Worm (Caenorhabditis elegans) whole organism, late embryonic: ENCODE measurements around the gene Y69E1A.8.

Experiments used
- C08G9.2 ChIP-seq: sonication (generic microtip); optimal IDR thresholded peaks from 2 replicates; lab custom pipeline; 2016; ENCODE audit warnings: mild to moderate bottlenecking, missing genetic modification characterization, moderate library complexity, missing compliant biosample characterization
- C38D4.7 ChIP-seq: fragments of 200-800 bp; sonication (Bioruptor generic); optimal IDR thresholded peaks from 2 replicates; lab custom pipeline; 2018; ENCODE audit warnings: mild to moderate bottlenecking, missing genetic modification characterization, moderate library complexity, missing compliant biosample characterization
- F13H6.1 ChIP-seq: sonication (generic microtip); optimal IDR thresholded peaks from 2 replicates; lab custom pipeline; 2016; ENCODE audit warnings: missing genetic modification characterization, missing compliant biosample characterization
- K02D7.2 ChIP-seq: sonication (generic microtip); optimal IDR thresholded peaks from 2 replicates; lab custom pipeline; 2017; ENCODE audit warnings: mild to moderate bottlenecking, missing genetic modification characterization, missing compliant biosample characterization
- K09A11.1 ChIP-seq: sonication (generic microtip); optimal IDR thresholded peaks from 2 replicates; lab custom pipeline; 2017; ENCODE audit warnings: antibody characterized with exemption, mild to moderate bottlenecking, missing genetic modification characterization, missing compliant biosample characterization; ENCODE audit not compliant: insufficient read depth
- T23F11.4 ChIP-seq: fragments of 200-800 bp; sonication (Bioruptor generic); optimal IDR thresholded peaks from 2 replicates; lab custom pipeline; 2018; ENCODE audit warnings: mild to moderate bottlenecking, missing genetic modification characterization, missing compliant biosample characterization
- Y22D7AL.16 ChIP-seq: sonication (generic microtip); optimal IDR thresholded peaks from 2 replicates; lab custom pipeline; 2016; ENCODE audit warnings: missing genetic modification characterization, missing compliant biosample characterization
- ama-1 ChIP-seq: fragments of 150-350 bp; optimal IDR thresholded peaks from 2 replicates; lab custom pipeline; 2014
- ceh-14 ChIP-seq: sonication (generic microtip); optimal IDR thresholded peaks from 2 replicates; lab custom pipeline; 2016; ENCODE audit warnings: missing genotype, missing genetic modification characterization, missing compliant biosample characterization
- ceh-19 ChIP-seq: fragments of 200-800 bp; sonication (Bioruptor generic); optimal IDR thresholded peaks from 2 replicates; lab custom pipeline; 2018; ENCODE audit warnings: mild to moderate bottlenecking, missing genetic modification characterization, missing compliant biosample characterization
- ceh-22 ChIP-seq: sonication (generic microtip); optimal IDR thresholded peaks from 2 replicates; lab custom pipeline; 2017; ENCODE audit warnings: missing biosample characterization, missing genetic modification characterization
- ceh-31 ChIP-seq: sonication (generic microtip); optimal IDR thresholded peaks from 2 replicates; lab custom pipeline; 2016; ENCODE audit warnings: missing genetic modification characterization, missing compliant biosample characterization
- ceh-34 ChIP-seq: sonication (generic microtip); optimal IDR thresholded peaks from 2 replicates; lab custom pipeline; 2016; ENCODE audit warnings: mild to moderate bottlenecking, missing genetic modification characterization, missing compliant biosample characterization
- ceh-45 ChIP-seq: fragments of 200-800 bp; sonication (Bioruptor generic); IDR thresholded peaks from 2 replicates; pipeline ENCODE4 v1.3.6; 2022; ENCODE audit warnings: missing genetic modification reagents, missing genetic modification characterization, missing compliant biosample characterization
- ceh-6 ChIP-seq: fragments of 200-800 bp; sonication (Bioruptor generic); optimal IDR thresholded peaks from 2 replicates; lab custom pipeline; 2018; ENCODE audit warnings: mild to moderate bottlenecking, missing genetic modification characterization, missing compliant biosample characterization
- che-1 ChIP-seq: sonication (generic microtip); optimal IDR thresholded peaks from 2 replicates; lab custom pipeline; 2016; ENCODE audit warnings: mild to moderate bottlenecking, missing genetic modification characterization, missing compliant biosample characterization
- dve-1 ChIP-seq: sonication (generic microtip); optimal IDR thresholded peaks from 2 replicates; lab custom pipeline; 2017; ENCODE audit warnings: antibody characterized with exemption, mild to moderate bottlenecking, missing genetic modification characterization, missing compliant biosample characterization
- elt-2 ChIP-seq: sonication (generic microtip); optimal IDR thresholded peaks from 2 replicates; lab custom pipeline; 2016; ENCODE audit warnings: missing genetic modification reagents, missing genetic modification characterization, missing compliant biosample characterization
- elt-4 ChIP-seq: sonication (generic microtip); optimal IDR thresholded peaks from 2 replicates; lab custom pipeline; 2016; ENCODE audit warnings: missing genetic modification characterization, missing compliant biosample characterization
- ets-4 ChIP-seq: sonication (generic microtip); optimal IDR thresholded peaks from 2 replicates; lab custom pipeline; 2016; ENCODE audit warnings: missing genetic modification characterization, missing compliant biosample characterization
- eyg-1 ChIP-seq: sonication (generic microtip); optimal IDR thresholded peaks from 2 replicates; lab custom pipeline; 2016; ENCODE audit warnings: missing genotype, missing genetic modification characterization, missing compliant biosample characterization
- fax-1 ChIP-seq: sonication (generic microtip); optimal IDR thresholded peaks from 2 replicates; lab custom pipeline; 2016; ENCODE audit warnings: missing genotype, missing genetic modification characterization, missing compliant biosample characterization
- fkh-10 ChIP-seq: fragments of 150-350 bp; optimal IDR thresholded peaks from 2 replicates; lab custom pipeline; 2014; ENCODE audit warnings: missing biosample characterization, missing genetic modification reagents, missing genetic modification characterization
- hlh-30 ChIP-seq: sonication (generic microtip); optimal IDR thresholded peaks from 2 replicates; lab custom pipeline; 2017; ENCODE audit warnings: antibody characterized with exemption, missing genetic modification characterization, missing compliant biosample characterization; ENCODE audit not compliant: insufficient read depth
- hlh-8 ChIP-seq: sonication (generic microtip); optimal IDR thresholded peaks from 2 replicates; lab custom pipeline; 2016; ENCODE audit warnings: missing genotype, missing genetic modification characterization, missing compliant biosample characterization
- mec-3 ChIP-seq: sonication (generic microtip); optimal IDR thresholded peaks from 2 replicates; lab custom pipeline; 2016; ENCODE audit warnings: borderline replicate concordance, missing genetic modification characterization, missing compliant biosample characterization
- nhr-11 ChIP-seq: fragments of 150-350 bp; optimal IDR thresholded peaks from 2 replicates; lab custom pipeline; 2014; ENCODE audit warnings: missing biosample characterization, missing genetic modification characterization
- npax-4 ChIP-seq: sonication (generic microtip); optimal IDR thresholded peaks from 2 replicates; lab custom pipeline; 2016; ENCODE audit warnings: missing genetic modification characterization, missing compliant biosample characterization
- pat-9 ChIP-seq: fragments of 200-800 bp; sonication (Bioruptor generic); optimal IDR thresholded peaks from 2 replicates; lab custom pipeline; 2018; ENCODE audit warnings: mild to moderate bottlenecking, missing genetic modification characterization, moderate library complexity, missing compliant biosample characterization
- pax-1 ChIP-seq: fragments of 150-350 bp; optimal IDR thresholded peaks from 2 replicates; lab custom pipeline; 2014; ENCODE audit warnings: missing biosample characterization, missing genetic modification characterization
- pha-4 ChIP-seq: fragments of 150-350 bp; optimal IDR thresholded peaks from 2 replicates; lab custom pipeline; 2018; ENCODE audit warnings: missing biosample characterization, missing genetic modification reagents, missing genetic modification characterization
- sdc-2 ChIP-seq: sonication (generic microtip); optimal IDR thresholded peaks from 2 replicates; lab custom pipeline; 2016; ENCODE audit warnings: missing genotype, missing genetic modification characterization, missing compliant biosample characterization
- tbx-2 ChIP-seq: sonication (generic microtip); optimal IDR thresholded peaks from 2 replicates; lab custom pipeline; 2016; ENCODE audit warnings: missing genetic modification characterization, missing compliant biosample characterization
- unc-42 ChIP-seq: sonication (generic microtip); optimal IDR thresholded peaks from 2 replicates; lab custom pipeline; 2016; ENCODE audit warnings: missing genotype, missing genetic modification characterization, missing compliant biosample characterization
- zip-5 ChIP-seq: sonication (generic microtip); optimal IDR thresholded peaks from 2 replicates; lab custom pipeline; 2016; ENCODE audit warnings: missing genetic modification characterization, missing compliant biosample characterization
- ztf-16 ChIP-seq: sonication (generic microtip); optimal IDR thresholded peaks from 2 replicates; lab custom pipeline; 2017; ENCODE audit warnings: missing genetic modification characterization, missing compliant biosample characterization

Y69E1A.8 gene

DNA sequence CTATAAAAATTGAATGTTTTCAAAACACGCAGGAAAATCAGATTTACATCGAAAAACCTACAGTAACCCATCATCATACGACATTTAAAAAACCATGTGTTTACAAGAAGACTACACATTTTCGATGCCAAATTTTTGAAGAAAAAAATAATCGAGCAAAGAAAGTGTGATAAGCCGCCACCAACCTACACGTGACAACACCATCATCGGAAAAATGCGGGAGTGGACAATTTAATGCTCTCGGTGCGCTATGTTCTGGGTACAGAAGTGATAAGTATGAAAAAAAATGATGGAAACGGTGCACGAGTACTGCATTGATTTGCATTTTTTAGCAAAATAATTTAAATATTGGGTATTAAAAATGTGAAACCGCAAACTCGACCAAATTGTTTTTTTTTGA, 1.7 kb upstream of the Y69E1A.8 start:
- TF ChIP-seq npax-4 (tag; lab: Kevin White, UChicago): no peak
- TF ChIP-seq zip-5 (tag; lab: Kevin White, UChicago): no peak
- no peak for TF ChIP-seq C38D4.7
- TF ChIP-seq T23F11.4: no peak
- no peak for TF ChIP-seq elt-4 (tag; lab: Kevin White, UChicago)
- no peak for TF ChIP-seq fax-1 (tag; lab: Kevin White, UChicago)
- no peak for TF ChIP-seq che-1 (tag; lab: Kevin White, UChicago)
- TF ChIP-seq mec-3: no peak
- TF ChIP-seq nhr-11 (tag; lab: Kevin White, UChicago): no peak
- no peak for TF ChIP-seq fkh-10 (GFP tag; lab: Kevin White, UChicago)
- no peak for TF ChIP-seq F13H6.1 (tag; lab: Kevin White, UChicago)
- no peak for TF ChIP-seq K02D7.2
- TF ChIP-seq eyg-1 (tag; lab: Kevin White, UChicago): no peak
- no peak for TF ChIP-seq unc-42 (tag; lab: Kevin White, UChicago)
- TF ChIP-seq hlh-30 (tag; lab: Kevin White, UChicago): no peak
- no peak for TF ChIP-seq ceh-19 (GFP tag; lab: Kevin White, UChicago)
- TF ChIP-seq tbx-2 (tag; lab: Kevin White, UChicago): no peak
- no peak for TF ChIP-seq dve-1 (tag; lab: Kevin White, UChicago)
- no peak for TF ChIP-seq ceh-34 (tag; lab: Kevin White, UChicago)
- no peak for TF ChIP-seq ceh-14
- TF ChIP-seq, all 69 proteins: peak for 0

DNA sequence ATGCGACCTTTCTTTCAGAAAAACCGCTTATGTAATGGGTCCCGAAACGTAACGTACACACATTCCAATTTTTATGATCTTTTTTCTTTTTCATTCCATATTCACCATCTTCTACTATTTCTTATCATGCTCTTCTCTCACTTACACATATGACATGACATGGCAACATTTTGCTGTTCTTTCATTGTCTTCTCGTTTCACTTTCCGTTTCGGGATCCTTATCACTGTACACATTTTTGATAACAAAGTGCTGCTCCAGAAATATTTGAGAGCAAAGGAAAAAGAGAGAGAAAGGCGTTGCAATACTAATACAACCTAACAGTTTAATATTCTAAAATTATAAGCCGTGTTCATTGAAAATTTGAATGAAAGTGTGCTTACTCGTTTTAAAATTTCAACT, 3.9 kb downstream of the Y69E1A.8 start:
- no peak for TF ChIP-seq C08G9.2 (tag; lab: Kevin White, UChicago)
- peak; percentile 82 for TF ChIP-seq elt-2 (tag; lab: Kevin White, UChicago)
- TF ChIP-seq, all 69 proteins: peak for 1

DNA sequence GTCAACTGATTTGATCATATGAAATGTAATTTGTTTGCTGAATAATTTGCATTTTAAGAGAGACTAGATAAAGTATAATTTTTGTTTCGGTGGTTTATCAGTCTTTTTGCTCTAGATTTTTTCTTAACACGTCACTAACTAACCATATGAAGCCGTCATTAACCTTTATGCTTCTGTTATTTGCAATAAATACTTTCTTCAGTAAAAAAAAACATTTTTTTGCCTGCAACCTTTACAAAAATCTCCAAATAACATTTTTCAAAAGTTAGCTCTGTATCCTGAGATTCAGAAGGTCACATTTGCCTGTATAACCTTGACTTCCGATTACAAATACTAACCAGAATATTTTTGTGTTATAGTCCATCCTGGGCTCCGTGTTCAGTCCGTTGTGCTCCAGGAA, 4.4 kb downstream of the Y69E1A.8 start:
- TF ChIP-seq Y22D7AL.16 (tag; lab: Kevin White, UChicago): no peak
- TF ChIP-seq, all 69 proteins: peak for 0

DNA sequence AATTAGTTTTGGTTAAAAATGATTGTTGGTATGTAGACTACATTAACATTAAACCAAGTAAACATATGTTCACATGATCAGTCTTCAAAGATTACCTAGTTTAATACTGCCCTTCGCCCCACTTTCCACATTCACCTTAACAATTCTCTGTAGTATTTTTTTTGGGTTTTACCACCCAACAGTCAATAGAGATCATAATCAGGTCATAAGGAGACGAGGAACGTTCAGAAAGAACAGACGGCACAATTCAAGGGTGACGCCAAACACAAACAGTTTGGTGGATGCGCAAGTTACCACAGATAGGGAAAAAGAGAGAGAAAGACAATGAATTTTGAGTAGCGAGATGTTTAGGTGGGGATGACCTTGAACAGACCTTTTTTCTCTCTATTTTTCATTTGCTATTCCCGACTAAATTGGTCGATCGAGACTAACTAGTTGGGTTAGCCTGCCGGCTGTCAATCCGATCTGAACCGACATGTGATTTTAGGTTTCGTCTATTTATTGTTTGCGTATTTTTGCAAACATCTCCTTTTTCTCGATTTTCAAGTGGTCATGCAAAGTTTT, 5.3 kb downstream of the Y69E1A.8 start:
- TF ChIP-seq pha-4 (tag; lab: Kevin White, UChicago): no peak
- TF ChIP-seq sdc-2 (tag; lab: Kevin White, UChicago): no peak
- TF ChIP-seq elt-2 (tag; lab: Kevin White, UChicago): no peak
- TF ChIP-seq ama-1 (lab: Kevin White, UChicago): no peak
- TF ChIP-seq K09A11.1: no peak
- TF ChIP-seq ceh-45 (GFP tag; lab: Robert Waterston, UW): no peak
- no peak for TF ChIP-seq ceh-14
- no peak for TF ChIP-seq ztf-16 (tag; lab: Kevin White, UChicago)
- no peak for TF ChIP-seq pax-1
- no peak for TF ChIP-seq mec-3
- TF ChIP-seq ceh-22 (tag; lab: Kevin White, UChicago): no peak
- TF ChIP-seq pat-9: no peak
- TF ChIP-seq nhr-11 (tag; lab: Kevin White, UChicago): no peak
- no peak for TF ChIP-seq ceh-6 (GFP tag; lab: Kevin White, UChicago)
- no peak for TF ChIP-seq ets-4 (tag; lab: Kevin White, UChicago)
- no peak for TF ChIP-seq hlh-8 (tag; lab: Kevin White, UChicago)

DNA sequence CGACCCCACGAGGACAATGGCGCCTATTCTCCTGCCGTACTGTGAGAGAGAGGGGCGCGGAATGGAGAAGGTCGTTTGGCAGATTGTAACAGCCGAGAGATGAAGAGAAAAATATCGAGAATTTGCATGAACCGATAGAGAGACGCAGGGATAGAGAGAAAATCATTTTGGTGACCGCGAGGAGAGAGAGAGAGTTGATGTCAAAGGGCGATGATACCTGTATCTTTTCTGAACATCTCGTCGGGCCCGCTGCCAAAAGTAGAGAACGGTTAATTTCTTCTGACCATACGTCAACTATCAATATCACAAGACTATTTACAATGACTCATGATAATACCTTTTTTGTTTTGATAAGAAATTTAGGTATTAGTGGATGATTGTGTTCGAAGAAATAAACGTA, 9.6 kb downstream of the Y69E1A.8 start:
- peak; percentile 72 for TF ChIP-seq elt-2 (tag; lab: Kevin White, UChicago)
- TF ChIP-seq ceh-31 (tag; lab: Kevin White, UChicago): no peak
